Fruit fly (Drosophila melanogaster) whole organism, embryonic: ENCODE data around the gene TMEM216.

Source experiments
- B-H1 ChIP-seq: fragments of 200-800 bp; sonication (Bioruptor generic); IDR thresholded peaks from 3 replicates; pipeline ENCODE4 v1.3.6; 2022; ENCODE audit warnings: missing biosample characterization, missing genetic modification characterization
- Bgb ChIP-seq: fragments of 200-800 bp; sonication (Bioruptor generic); IDR thresholded peaks from 2 replicates; pipeline ENCODE4 v1.3.6; 2022; ENCODE audit warnings: missing biosample characterization, missing genetic modification characterization; ENCODE audit not compliant: partially characterized antibody
- CG10147 ChIP-seq: fragments of 200-800 bp; sonication (Bioruptor generic); optimal IDR thresholded peaks from 2 replicates; lab custom pipeline; 2019; ENCODE audit warnings: missing biosample characterization, mild to moderate bottlenecking, missing genetic modification characterization, moderate library complexity
- CG1024 ChIP-seq: fragments of 200-800 bp; sonication (Bioruptor generic); IDR thresholded peaks from 2 replicates; pipeline ENCODE4 v1.3.6; 2022; ENCODE audit warnings: missing biosample characterization, missing genetic modification characterization
- CG10462 ChIP-seq: fragments of 200-800 bp; sonication (Bioruptor generic); optimal IDR thresholded peaks from 2 replicates; lab custom pipeline; 2016; ENCODE audit warnings: missing biosample characterization, missing genetic modification characterization
- CG12071 ChIP-seq: fragments of 200-800 bp; sonication (Bioruptor generic); optimal IDR thresholded peaks from 3 replicates; lab custom pipeline; 2018; ENCODE audit warnings: missing biosample characterization, mild to moderate bottlenecking, missing genetic modification characterization
- CG12236 ChIP-seq: fragments of 200-800 bp; sonication (Bioruptor generic); optimal IDR thresholded peaks from 2 replicates; lab custom pipeline; 2016; ENCODE audit warnings: missing biosample characterization, missing genetic modification characterization
- CG12769 ChIP-seq: fragments of 200-800 bp; sonication (Bioruptor generic); optimal IDR thresholded peaks from 2 replicates; lab custom pipeline; 2019; ENCODE audit warnings: missing biosample characterization, mild to moderate bottlenecking, missing genetic modification characterization, moderate library complexity
- CG13287 ChIP-seq: fragments of 200-800 bp; sonication (Bioruptor generic); IDR thresholded peaks from 2 replicates; pipeline ENCODE4 v1.3.6; 2022; ENCODE audit warnings: missing biosample characterization, missing genetic modification characterization; ENCODE audit not compliant: partially characterized antibody
- CG14050 ChIP-seq: fragments of 200-800 bp; sonication (Bioruptor generic); IDR thresholded peaks from 3 replicates; pipeline ENCODE4 v1.3.6; 2022; ENCODE audit warnings: missing biosample characterization, missing genetic modification characterization
- CG1647 ChIP-seq: fragments of 200-800 bp; sonication (Bioruptor generic); optimal IDR thresholded peaks from 3 replicates; lab custom pipeline; 2016; ENCODE audit warnings: missing biosample characterization, missing genetic modification characterization
- CG17186 ChIP-seq: fragments of 200-800 bp; sonication (Bioruptor generic); optimal IDR thresholded peaks from 3 replicates; lab custom pipeline; 2017; ENCODE audit warnings: missing biosample characterization, missing genetic modification reagents, missing genetic modification characterization
- CG17359 ChIP-seq: fragments of 200-800 bp; sonication (Bioruptor generic); optimal IDR thresholded peaks from 3 replicates; lab custom pipeline; 2018; ENCODE audit warnings: missing biosample characterization, mild to moderate bottlenecking, missing genetic modification characterization, moderate library complexity
- CG30020 ChIP-seq: fragments of 200-800 bp; optimal IDR thresholded peaks from 2 replicates; lab custom pipeline; 2019; ENCODE audit warnings: missing biosample characterization, mild to moderate bottlenecking, missing genetic modification characterization, moderate library complexity
- CG34224 ChIP-seq: fragments of 200-800 bp; sonication (Bioruptor generic); IDR thresholded peaks from 3 replicates; pipeline ENCODE4 v1.3.6; 2022; ENCODE audit warnings: missing biosample characterization, missing genetic modification characterization; ENCODE audit not compliant: partially characterized antibody
- CG3726 ChIP-seq: fragments of 200-800 bp; sonication (Bioruptor generic); IDR thresholded peaks from 3 replicates; pipeline ENCODE4, ENCODE4 v1.3.6; 2022; ENCODE audit warnings: missing biosample characterization, missing genetic modification characterization
- CG4730 ChIP-seq: fragments of 200-800 bp; sonication (Bioruptor generic); IDR thresholded peaks from 2 replicates; pipeline ENCODE4 v1.3.6; 2022; ENCODE audit warnings: missing biosample characterization, missing genetic modification characterization
- CG4820 ChIP-seq: fragments of 200-800 bp; sonication (Bioruptor generic); optimal IDR thresholded peaks from 3 replicates; lab custom pipeline; 2016; ENCODE audit warnings: missing biosample characterization, missing genetic modification characterization
- CG5180 ChIP-seq: fragments of 200-800 bp; sonication (Bioruptor generic); optimal IDR thresholded peaks from 3 replicates; lab custom pipeline; 2017; ENCODE audit warnings: missing biosample characterization, missing genetic modification characterization, mild to moderate bottlenecking, moderate library complexity, missing genetic modification reagents
- CG7928 ChIP-seq: fragments of 200-800 bp; sonication (Bioruptor generic); optimal IDR thresholded peaks from 2 replicates; lab custom pipeline; 2017; ENCODE audit warnings: missing biosample characterization, mild to moderate bottlenecking, missing genetic modification characterization
- CTCF ChIP-seq: fragments of 200-800 bp; sonication (Bioruptor generic); optimal IDR thresholded peaks from 2 replicates; lab custom pipeline; 2017; ENCODE audit warnings: missing biosample characterization, mild to moderate bottlenecking, missing genetic modification characterization, moderate library complexity
- Drgx ChIP-seq: fragments of 200-800 bp; sonication (Bioruptor generic); IDR thresholded peaks from 2 replicates; pipeline ENCODE4 v1.3.6; 2022; ENCODE audit warnings: missing biosample characterization, missing genetic modification characterization
- E2f1 ChIP-seq: fragments of 200-800 bp; sonication (Bioruptor generic); IDR thresholded peaks from 2 replicates; pipeline ENCODE4 v1.3.6; 2022; ENCODE audit warnings: missing biosample characterization, missing genetic modification characterization
- Gsc ChIP-seq: fragments of 200-800 bp; sonication (Bioruptor generic); IDR thresholded peaks from 2 replicates; pipeline ENCODE4 v1.3.6; 2022; ENCODE audit warnings: missing biosample characterization, missing genetic modification characterization
- Med ChIP-seq: fragments of 200-800 bp; sonication (Bioruptor generic); peaks from one replicate; lab custom pipeline; 2016; ENCODE audit warnings: missing biosample characterization, missing genetic modification characterization, mild to moderate bottlenecking, inconsistent platforms, moderate library complexity
- Mes4 ChIP-seq: fragments of 200-800 bp; sonication (Bioruptor generic); optimal IDR thresholded peaks from 2 replicates; lab custom pipeline; 2016; ENCODE audit warnings: missing biosample characterization, missing genetic modification characterization
- NK7.1 ChIP-seq: fragments of 200-800 bp; sonication (Bioruptor generic); optimal IDR thresholded peaks from 3 replicates; lab custom pipeline; 2016; ENCODE audit warnings: missing biosample characterization, missing genetic modification characterization
- Oli ChIP-seq: fragments of 200-800 bp; sonication (Bioruptor generic); optimal IDR thresholded peaks from 2 replicates; lab custom pipeline; 2018; ENCODE audit warnings: missing biosample characterization, mild to moderate bottlenecking, missing genetic modification characterization, moderate library complexity
- Ravus ChIP-seq: fragments of 200-800 bp; sonication (Bioruptor generic); IDR thresholded peaks from 2 replicates; pipeline ENCODE4 v1.3.6; 2022; ENCODE audit warnings: missing biosample characterization, missing genetic modification characterization
- Rx ChIP-seq: fragments of 200-800 bp; sonication (Bioruptor generic); IDR thresholded peaks from 2 replicates; pipeline ENCODE4 v1.3.6; 2022; ENCODE audit warnings: missing biosample characterization, missing genetic modification characterization
- Sox100B ChIP-seq: fragments of 200-800 bp; sonication (Bioruptor generic); optimal IDR thresholded peaks from 3 replicates; lab custom pipeline; 2018; ENCODE audit warnings: missing biosample characterization, mild to moderate bottlenecking, missing genetic modification characterization
- al ChIP-seq: fragments of 200-800 bp; sonication (Bioruptor generic); IDR thresholded peaks from 2 replicates; pipeline ENCODE4 v1.3.6; 2022; ENCODE audit warnings: missing biosample characterization, missing genetic modification characterization
- amos ChIP-seq: fragments of 200-800 bp; sonication (Bioruptor generic); IDR thresholded peaks from 2 replicates; pipeline ENCODE4 v1.3.6; 2022; ENCODE audit warnings: missing biosample characterization, missing genetic modification characterization; ENCODE audit not compliant: partially characterized antibody
- ase ChIP-seq: fragments of 200-800 bp; sonication (Bioruptor generic); IDR thresholded peaks from 3 replicates; pipeline ENCODE4 v1.3.6; 2022; ENCODE audit warnings: missing biosample characterization, missing genetic modification characterization
- bcd ChIP-seq: fragments of 200-800 bp; sonication (Bioruptor generic); optimal IDR thresholded peaks from 2 replicates; lab custom pipeline; 2017; ENCODE audit warnings: missing biosample characterization, mild to moderate bottlenecking, missing genetic modification characterization
- cwo ChIP-seq: fragments of 200-800 bp; sonication (Bioruptor generic); optimal IDR thresholded peaks from 3 replicates; lab custom pipeline; 2017; ENCODE audit warnings: missing biosample characterization, missing genetic modification characterization, mild to moderate bottlenecking, moderate library complexity, missing genetic modification reagents
- da ChIP-seq: fragments of 200-800 bp; sonication (Bioruptor generic); optimal IDR thresholded peaks from 2 replicates; lab custom pipeline; 2016; ENCODE audit warnings: missing biosample characterization, missing genetic modification characterization
- dan ChIP-seq: fragments of 200-800 bp; sonication (Bioruptor generic); IDR thresholded peaks from 2 replicates; pipeline ENCODE4 v1.3.6; 2022; ENCODE audit warnings: missing biosample characterization, missing genetic modification characterization
- ken ChIP-seq: fragments of 200-800 bp; sonication (Bioruptor generic); IDR thresholded peaks from 3 replicates; pipeline ENCODE4 v1.3.6; 2022; ENCODE audit warnings: missing biosample characterization, missing genetic modification characterization
- lov ChIP-seq, 2 experiments: fragments of 200-800 bp in 1 of 2; fragments of >200 bp in 1 of 2; sonication (Bioruptor generic) in 1 of 2; IDR thresholded peaks in 1 of 2; optimal IDR thresholded peaks in 1 of 2; 2 replicates in 1 of 2; 3 replicates in 1 of 2; pipeline versions ENCODE4 v1.3.6 to Lab custom; 2017 to 2022; ENCODE audit warnings: missing biosample characterization in 1 of 2, missing genetic modification characterization in 1 of 2
- mld ChIP-seq: fragments of 200-800 bp; sonication (Bioruptor generic); IDR thresholded peaks from 3 replicates; pipeline ENCODE4 v1.3.6; 2022; ENCODE audit warnings: missing biosample characterization, missing genetic modification characterization; ENCODE audit not compliant: partially characterized antibody
- p53 ChIP-seq: fragments of 200-800 bp; sonication (Bioruptor generic); optimal IDR thresholded peaks from 2 replicates; lab custom pipeline; 2016; ENCODE audit warnings: missing biosample characterization, missing genetic modification characterization
- pho ChIP-seq: fragments of 200-800 bp; sonication (Bioruptor generic); optimal IDR thresholded peaks from 2 replicates; lab custom pipeline; 2016; ENCODE audit warnings: missing biosample characterization, missing genetic modification characterization
- sens ChIP-seq: fragments of 200-800 bp; sonication (Bioruptor generic); peaks from one replicate; lab custom pipeline; 2016; ENCODE audit warnings: missing biosample characterization, missing genetic modification characterization
- sr ChIP-seq: fragments of 200-800 bp; sonication (Bioruptor generic); IDR thresholded peaks from 3 replicates; pipeline ENCODE4 v1.3.6; 2022; ENCODE audit warnings: missing biosample characterization, missing genetic modification characterization
- ssp ChIP-seq: fragments of 200-800 bp; sonication (Bioruptor generic); IDR thresholded peaks from 2 replicates; pipeline ENCODE4 v1.3.6; 2022; ENCODE audit warnings: missing biosample characterization, missing genetic modification characterization
- wdn ChIP-seq: fragments of 200-800 bp; sonication (Bioruptor generic); IDR thresholded peaks from 2 replicates; pipeline ENCODE4 v1.3.6; 2022; ENCODE audit warnings: missing biosample characterization, missing genetic modification characterization
- wor ChIP-seq: fragments of 200-800 bp; sonication (Bioruptor generic); IDR thresholded peaks from 2 replicates; pipeline ENCODE4 v1.3.6; 2022; ENCODE audit warnings: missing biosample characterization, missing genetic modification characterization
- zen2 ChIP-seq: fragments of 200-800 bp; sonication (Bioruptor generic); IDR thresholded peaks from 3 replicates; pipeline ENCODE4 v1.3.6; 2022; ENCODE audit warnings: missing biosample characterization, missing genetic modification characterization; ENCODE audit not compliant: partially characterized antibody

The TMEM216 gene

dm6 chr3R:8670529-8671491, 45.2 kb upstream of the TMEM216 start, which contains the start of gene p (continued):
- peak; percentile 71 for TF ChIP-seq CG17359 (tag; lab: Kevin White, UChicago)
- TF ChIP-seq Sox100B, result peak; percentile 40
- TF ChIP-seq CG5180 (GFP tag; lab: Kevin White, UChicago), result peak; percentile 56
- TF ChIP-seq CG12071 (GFP tag; lab: Kevin White, UChicago), result peak; percentile 34
- peak; percentile 30 for TF ChIP-seq CG1647
- TF ChIP-seq CG10462 (GFP tag; lab: Kevin White, UChicago), result no peak
- TF ChIP-seq Drgx (GFP tag; lab: Robert Waterston, UW), result peak; percentile 37
- no peak for TF ChIP-seq CG4730
- TF ChIP-seq Oli (tag; lab: Kevin White, UChicago), result peak; percentile 17
- no peak for TF ChIP-seq CG34224
- no peak for TF ChIP-seq CG30020 (tag; lab: Kevin White, UChicago)
- TF ChIP-seq sens (GFP tag; lab: Kevin White, UChicago), result peak; percentile 90
- peak; percentile 10 for TF ChIP-seq NK7.1
- TF ChIP-seq Ravus (GFP tag; lab: Robert Waterston, UW), result no peak
- no peak for TF ChIP-seq al (GFP tag; lab: Robert Waterston, UW)
- peak; percentile 18 for TF ChIP-seq CG10147 (GFP tag; lab: Kevin White, UChicago)
- no peak for TF ChIP-seq zen2 (GFP tag; lab: Robert Waterston, UW)
- peak; percentile 78 for TF ChIP-seq cwo (GFP tag; lab: Kevin White, UChicago)
- TF ChIP-seq CG12769 (tag; lab: Kevin White, UChicago), result no peak
- no peak for TF ChIP-seq ken (GFP tag; lab: Robert Waterston, UW)
- no peak for TF ChIP-seq CG7928 (GFP tag; lab: Kevin White, UChicago)
- no peak for TF ChIP-seq CG14050 (GFP tag; lab: Robert Waterston, UW)
- no peak for TF ChIP-seq pho
- TF ChIP-seq ssp, result no peak
- TF ChIP-seq mld (GFP tag; lab: Robert Waterston, UW), result no peak
- no peak for TF ChIP-seq Rx (GFP tag; lab: Robert Waterston, UW)
- TF ChIP-seq CG3726, result no peak
- TF ChIP-seq wdn (GFP tag; lab: Robert Waterston, UW), result 0 out of 2 replicates have a peak, but pooled peaks have one; percentile 21
- TF ChIP-seq ase (GFP tag; lab: Robert Waterston, UW), result no peak
- no peak for TF ChIP-seq sr
- no peak for TF ChIP-seq CG13287 (GFP tag; lab: Robert Waterston, UW)
- no peak for TF ChIP-seq amos
- TF ChIP-seq CG4820 (GFP tag; lab: Kevin White, UChicago), result no peak
- no peak for TF ChIP-seq dan (GFP tag; lab: Robert Waterston, UW)
- TF ChIP-seq CG17186, result no peak
- TF ChIP-seq lov (optimal IDR thresholded peaks at IDR 0.05; lab: Kevin White, UChicago), result no peak
- TF ChIP-seq lov (GFP tag; IDR thresholded peaks at IDR 0.05; lab: Robert Waterston, UW), result no peak
- TF ChIP-seq wor (GFP tag; lab: Robert Waterston, UW), result no peak
- peak; percentile 77 for TF ChIP-seq Med (GFP tag; lab: Kevin White, UChicago)
- no peak for TF ChIP-seq p53 (GFP tag; lab: Kevin White, UChicago)
- TF ChIP-seq B-H1 (GFP tag; lab: Robert Waterston, UW), result no peak; the same call in 2 of the 3 replicates
- no peak for TF ChIP-seq Gsc
- peak; percentile 32 for TF ChIP-seq bcd (GFP tag; lab: Kevin White, UChicago)
- no peak for TF ChIP-seq E2f1 (GFP tag; lab: Robert Waterston, UW)
- TF ChIP-seq CTCF (GFP tag; lab: Kevin White, UChicago), result peak; percentile 11
- TF ChIP-seq da, result no peak
- TF ChIP-seq Mes4 (GFP tag; lab: Kevin White, UChicago), result no peak
- peak; percentile 35 for TF ChIP-seq CG12236 (GFP tag; lab: Kevin White, UChicago)
- TF ChIP-seq CG1024, result no peak
- no peak for TF ChIP-seq Bgb (GFP tag; lab: Robert Waterston, UW)
